Fruit fly (Drosophila melanogaster): ENCODE data around the gene CG14102.
"Not testable (repeated sequence)": the region's sequence is repeated elsewhere in the genome, so short reads cannot be mapped to it uniquely, and the experiment has no call there.

The CG14102 gene

DNA sequence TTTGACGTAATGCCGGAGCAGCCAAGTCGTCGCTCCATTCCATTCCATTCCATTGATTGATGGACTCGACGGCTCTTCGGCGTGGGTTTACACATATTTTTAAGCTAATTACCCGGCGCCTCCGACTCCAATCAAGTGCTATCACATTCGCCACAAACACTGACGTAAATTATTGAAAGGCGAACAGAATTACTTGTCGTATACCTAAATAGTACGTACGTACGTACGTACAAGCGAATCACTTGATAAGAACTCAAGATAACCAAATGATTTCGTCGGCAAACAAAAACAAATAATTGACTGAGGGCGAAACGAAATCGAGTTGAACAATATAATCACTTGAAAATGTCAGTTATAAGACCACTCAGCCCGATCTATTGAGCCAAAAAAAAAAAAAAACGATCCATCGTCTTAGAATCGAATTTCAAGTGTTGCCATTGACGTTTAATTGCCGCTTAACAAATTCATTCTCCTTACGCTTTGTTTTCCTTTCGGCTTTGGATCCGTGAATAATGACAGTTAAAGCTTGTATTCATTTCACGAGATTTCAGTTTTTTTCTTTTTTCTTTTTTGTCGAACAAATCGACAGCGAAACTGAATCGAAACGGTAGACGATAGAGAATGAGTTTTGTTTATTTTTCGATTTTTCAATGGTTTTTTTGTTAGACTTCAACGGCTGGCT, 23.7 kb downstream of the CG14102 start:
- peak; percentile 35 for TF ChIP-seq fkh (GFP tag; optimal IDR thresholded peaks at IDR 0.05)
- TF ChIP-seq vri (GFP tag; optimal IDR thresholded peaks at IDR 0.05), result peak; percentile 38
- TF ChIP-seq svp (GFP tag), result peak; percentile 84
- TF ChIP-seq Hr38 (GFP tag; optimal IDR thresholded peaks at IDR 0.05), result no peak

DNA sequence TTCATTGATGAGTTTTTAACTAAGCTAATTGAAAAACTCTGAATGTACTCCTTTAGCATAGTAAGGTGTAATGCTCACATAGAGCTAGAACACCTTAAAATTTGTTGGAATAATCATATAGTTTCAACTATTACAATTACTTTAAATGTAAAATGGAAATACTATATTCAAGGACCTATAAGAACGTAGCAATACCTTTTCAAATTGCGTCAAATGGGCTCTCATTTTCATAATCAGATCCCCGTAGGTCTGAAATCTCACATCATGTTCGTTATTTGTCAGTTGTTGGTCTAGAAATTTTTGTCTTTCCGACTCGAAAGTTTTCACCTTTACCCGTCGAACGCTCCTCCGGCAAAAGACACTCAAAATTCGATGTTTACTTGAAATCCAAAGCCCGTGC, 41.0 kb downstream of the CG14102 start, which contains the start of gene Vtld:
Gene Vtld (plus strand): TSS at position 301 of the 400 bp plus-strand sequence.
- not testable (repeated sequence) for TF ChIP-seq cyc (GFP tag; optimal IDR thresholded peaks at IDR 0.05); eg (GFP tag; IDR thresholded peaks at IDR 0.05); lz (GFP tag; optimal IDR thresholded peaks at IDR 0.05)

DNA sequence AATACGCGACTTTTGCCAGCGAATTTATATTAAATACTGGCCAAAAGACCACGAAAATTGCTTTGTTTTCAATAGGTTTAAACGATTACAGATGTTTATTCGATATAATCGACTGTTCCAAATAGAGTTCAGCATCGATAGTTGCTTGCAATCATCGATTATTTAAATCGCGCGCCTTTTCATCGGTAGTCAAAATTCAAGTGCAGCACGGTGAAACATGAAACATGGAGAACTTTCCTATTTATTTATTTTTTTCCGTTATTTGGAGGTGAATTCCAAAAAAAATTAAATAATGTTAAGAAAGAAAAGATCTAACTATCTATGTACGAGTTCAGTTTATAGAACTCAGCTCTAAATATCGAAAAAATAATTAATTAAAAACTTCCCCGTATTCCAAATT, 51.4 kb downstream of the CG14102 start, which contains the start of gene CG42638:
Gene CG42638 (minus strand): TSS at position 101 of the 400 bp plus-strand sequence.
- not testable (repeated sequence) for TF ChIP-seq Met (GFP tag; optimal IDR thresholded peaks at IDR 0.05); Ets21C (GFP tag; optimal IDR thresholded peaks at IDR 0.05); CG8119 (GFP tag; IDR thresholded peaks at IDR 0.05)

All from whole organism, prepupa.